1 fruit fly cellular context compared by ENCODE assay signal in the genomic region with DNA sequence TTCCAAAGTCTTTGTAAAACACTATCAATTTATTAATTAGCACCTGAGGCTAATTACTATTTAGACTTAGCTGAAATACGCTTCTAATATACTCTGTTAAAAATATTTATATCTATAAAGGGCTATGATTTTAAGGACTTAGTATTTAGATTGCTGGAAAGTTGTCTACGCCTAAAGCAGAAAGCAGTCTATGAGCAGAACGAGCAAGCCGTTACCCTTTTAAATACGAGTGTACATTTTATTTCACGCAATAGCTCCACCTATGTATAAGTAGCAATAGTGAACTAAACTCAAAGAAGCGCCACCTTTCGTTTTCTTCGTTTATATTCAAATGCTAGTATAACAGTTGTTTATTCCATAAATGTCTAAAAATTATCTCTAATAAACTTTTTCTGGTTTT.
TF ChIP-seq lines count a peak whose summit lies in the region.

No protein-coding gene starts in this region.

TF ChIP-seq in whole organism, embryonic, 481 proteins besides CTCF, POLR2A, EP300 and RAD21 (continued from another document):
- no peak for TF ChIP-seq CG9609 (GFP tag; optimal IDR thresholded peaks at IDR 0.05; lab: Kevin White, UChicago)
- no peak for TF ChIP-seq pb (GFP tag; optimal IDR thresholded peaks at IDR 0.05; lab: Kevin White, UChicago)
- no peak for TF ChIP-seq fd96Cb (tag; optimal IDR thresholded peaks at IDR 0.05; lab: Kevin White, UChicago)
- TF ChIP-seq sim (GFP tag; IDR thresholded peaks at IDR 0.05; lab: Robert Waterston, UW): no peak
- peak; percentile 24 for TF ChIP-seq Rfx (GFP tag; IDR thresholded peaks at IDR 0.05; lab: Robert Waterston, UW)
- TF ChIP-seq CG1602 (GFP tag; optimal IDR thresholded peaks at IDR 0.05; lab: Kevin White, UChicago): no peak
- no peak for TF ChIP-seq CG13287 (GFP tag; IDR thresholded peaks at IDR 0.05; lab: Robert Waterston, UW; ENCODE audit: partially characterized antibody)
- TF ChIP-seq unpg (GFP tag; optimal IDR thresholded peaks at IDR 0.05; lab: Kevin White, UChicago): peak; percentile 29
- peak; percentile 22 for TF ChIP-seq CG1603 (tag; optimal IDR thresholded peaks at IDR 0.05; lab: Kevin White, UChicago)
- TF ChIP-seq CG18262 (tag; optimal IDR thresholded peaks at IDR 0.05; lab: Kevin White, UChicago): peak; percentile 30
- TF ChIP-seq ranshi (GFP tag; IDR thresholded peaks at IDR 0.05; lab: Robert Waterston, UW): no peak
- TF ChIP-seq ATbp (GFP tag; optimal IDR thresholded peaks at IDR 0.05; lab: Kevin White, UChicago): no peak
- no peak for TF ChIP-seq p53 (GFP tag; optimal IDR thresholded peaks at IDR 0.05; lab: Kevin White, UChicago)
- TF ChIP-seq ems (GFP tag; optimal IDR thresholded peaks at IDR 0.05; lab: Kevin White, UChicago): no peak
- TF ChIP-seq jigr1 (GFP tag; IDR thresholded peaks at IDR 0.05; lab: Robert Waterston, UW): no peak
- no peak for TF ChIP-seq exex (tag; optimal IDR thresholded peaks at IDR 0.05; lab: Kevin White, UChicago)
- peak; percentile 3 for TF ChIP-seq CG3847 (GFP tag; IDR thresholded peaks at IDR 0.05; lab: Robert Waterston, UW)
- no peak for TF ChIP-seq gcm2 (GFP tag; optimal IDR thresholded peaks at IDR 0.05; lab: Kevin White, UChicago)
- no peak for TF ChIP-seq CG2712 (tag; optimal IDR thresholded peaks at IDR 0.05; lab: Kevin White, UChicago)
- peak; percentile 1 for TF ChIP-seq CG9727 (GFP tag; optimal IDR thresholded peaks at IDR 0.05; lab: Kevin White, UChicago)
- no peak for TF ChIP-seq CG4617 (GFP tag; optimal IDR thresholded peaks at IDR 0.05; lab: Kevin White, UChicago; ENCODE audit: borderline replicate concordance)
- no peak for TF ChIP-seq usp (GFP tag; optimal IDR thresholded peaks at IDR 0.05; lab: Kevin White, UChicago)
- TF ChIP-seq Meics (GFP tag; optimal IDR thresholded peaks at IDR 0.05; lab: Kevin White, UChicago): no peak
- no peak for TF ChIP-seq HHEX (GFP tag; optimal IDR thresholded peaks at IDR 0.05; lab: Kevin White, UChicago)
- TF ChIP-seq CG14965 (GFP tag; optimal IDR thresholded peaks at IDR 0.05; lab: Kevin White, UChicago; ENCODE audit: borderline replicate concordance): peak; percentile 96
- no peak for TF ChIP-seq CG7357 (GFP tag; IDR thresholded peaks at IDR 0.05; lab: Robert Waterston, UW)
- no peak for TF ChIP-seq phol (tag; optimal IDR thresholded peaks at IDR 0.05; lab: Kevin White, UChicago)
- no peak for TF ChIP-seq Ssrp (tag; optimal IDR thresholded peaks at IDR 0.05; lab: Kevin White, UChicago)
- no peak for TF ChIP-seq az2 (GFP tag; optimal IDR thresholded peaks at IDR 0.05; lab: Kevin White, UChicago)
- no peak for TF ChIP-seq CG18011 (GFP tag; optimal IDR thresholded peaks at IDR 0.05; lab: Kevin White, UChicago)
- no peak for TF ChIP-seq tna (GFP tag; IDR thresholded peaks at IDR 0.05; lab: Robert Waterston, UW; ENCODE audit: partially characterized antibody)
- TF ChIP-seq lov (optimal IDR thresholded peaks at IDR 0.05; lab: Kevin White, UChicago): no peak
- TF ChIP-seq lov (GFP tag; IDR thresholded peaks at IDR 0.05; lab: Robert Waterston, UW): 0 out of 3 replicates have a peak, but pooled peaks have one; percentile 24
- TF ChIP-seq prd (optimal IDR thresholded peaks at IDR 0.05; lab: Kevin White, UChicago): peak in 1 of 2 experiments; percentile 92
- TF ChIP-seq prd (GFP tag; IDR thresholded peaks at IDR 0.05; lab: Robert Waterston, UW): no peak; the same call in 2 of the 3 replicates
- no peak for TF ChIP-seq en (GFP tag; optimal IDR thresholded peaks at IDR 0.05; lab: Kevin White, UChicago)
- no peak for TF ChIP-seq CG6654 (GFP tag; optimal IDR thresholded peaks at IDR 0.05; lab: Kevin White, UChicago)
- peak; percentile 17 for TF ChIP-seq Lhr (GFP tag; optimal IDR thresholded peaks at IDR 0.05; lab: Kevin White, UChicago)
- no peak for TF ChIP-seq CG12155 (GFP tag; optimal IDR thresholded peaks at IDR 0.05; lab: Kevin White, UChicago)
- no peak for TF ChIP-seq dmrt99B (tag; optimal IDR thresholded peaks at IDR 0.05; lab: Kevin White, UChicago)
- TF ChIP-seq CG13424 (tag; optimal IDR thresholded peaks at IDR 0.05; lab: Kevin White, UChicago): peak; percentile 3
- TF ChIP-seq Blimp-1 (GFP tag; optimal IDR thresholded peaks at IDR 0.05; lab: Kevin White, UChicago): no peak
- peak; percentile 3; the same call in 1 of the 2 replicates for TF ChIP-seq CG32532 (GFP tag; IDR thresholded peaks at IDR 0.05; lab: Robert Waterston, UW)
- TF ChIP-seq hth (optimal IDR thresholded peaks at IDR 0.05; lab: Kevin White, UChicago): no peak
- TF ChIP-seq crol (GFP tag; IDR thresholded peaks at IDR 0.05; lab: Robert Waterston, UW): no peak
- TF ChIP-seq Fer3 (tag; optimal IDR thresholded peaks at IDR 0.05; lab: Kevin White, UChicago): no peak
- peak; percentile 69 for TF ChIP-seq ci (GFP tag; IDR thresholded peaks at IDR 0.05; lab: Robert Waterston, UW)
- TF ChIP-seq CG2199 (GFP tag; IDR thresholded peaks at IDR 0.05; lab: Robert Waterston, UW): no peak
- no peak for TF ChIP-seq CG4282 (GFP tag; optimal IDR thresholded peaks at IDR 0.05; lab: Kevin White, UChicago)
- TF ChIP-seq chm (GFP tag; IDR thresholded peaks at IDR 0.05; lab: Robert Waterston, UW): no peak
- TF ChIP-seq bcd (GFP tag; optimal IDR thresholded peaks at IDR 0.05; lab: Kevin White, UChicago): no peak
- TF ChIP-seq PHDP (tag; optimal IDR thresholded peaks at IDR 0.05; lab: Kevin White, UChicago): peak; percentile 30
- peak in 1 of 2 experiments; percentile 67 for TF ChIP-seq eve (GFP tag; optimal IDR thresholded peaks at IDR 0.05; lab: Kevin White, UChicago)
- TF ChIP-seq bbx (GFP tag; IDR thresholded peaks at IDR 0.05; lab: Robert Waterston, UW; ENCODE audit: partially characterized antibody): no peak
- TF ChIP-seq Xrp1 (GFP tag; IDR thresholded peaks at IDR 0.05; lab: Robert Waterston, UW): peak; percentile 9; the same call in 1 of the 2 replicates
- no peak for TF ChIP-seq CG5953 (GFP tag; IDR thresholded peaks at IDR 0.05; lab: Robert Waterston, UW)
- TF ChIP-seq CG14667 (GFP tag; IDR thresholded peaks at IDR 0.05; lab: Robert Waterston, UW): no peak
- TF ChIP-seq ap (GFP tag; IDR thresholded peaks at IDR 0.05; lab: Robert Waterston, UW): 0 out of 2 replicates have a peak, but pooled peaks have one; percentile 16
- TF ChIP-seq CG2889 (GFP tag; IDR thresholded peaks at IDR 0.05; lab: Robert Waterston, UW): no peak
- no peak for TF ChIP-seq lilli (GFP tag; optimal IDR thresholded peaks at IDR 0.05; lab: Kevin White, UChicago)
- peak; percentile 6; the same call in 1 of the 2 replicates for TF ChIP-seq Ptx1 (GFP tag; IDR thresholded peaks at IDR 0.05; lab: Robert Waterston, UW)
- no peak for TF ChIP-seq CG15073 (GFP tag; optimal IDR thresholded peaks at IDR 0.05; lab: Kevin White, UChicago)
- TF ChIP-seq Dek (tag; optimal IDR thresholded peaks at IDR 0.05; lab: Kevin White, UChicago): no peak
- peak; percentile 2 for TF ChIP-seq CG10267 (tag; optimal IDR thresholded peaks at IDR 0.05; lab: Kevin White, UChicago)
- TF ChIP-seq CG15514 (GFP tag; optimal IDR thresholded peaks at IDR 0.05; lab: Kevin White, UChicago): no peak
- TF ChIP-seq dmrt11E (tag; optimal IDR thresholded peaks at IDR 0.05; lab: Kevin White, UChicago): no peak
- TF ChIP-seq CG32772 (GFP tag; IDR thresholded peaks at IDR 0.05; lab: Robert Waterston, UW): peak; percentile 26
- TF ChIP-seq CG9817 (tag; optimal IDR thresholded peaks at IDR 0.05; lab: Kevin White, UChicago): no peak
- no peak for TF ChIP-seq gsb-n (tag; optimal IDR thresholded peaks at IDR 0.05; lab: Kevin White, UChicago)
- TF ChIP-seq ase (GFP tag; IDR thresholded peaks at IDR 0.05; lab: Robert Waterston, UW): peak; percentile 4; the same call in 1 of the 3 replicates
- TF ChIP-seq chif (GFP tag; optimal IDR thresholded peaks at IDR 0.05; lab: Kevin White, UChicago): no peak
- TF ChIP-seq CG2116 (GFP tag; optimal IDR thresholded peaks at IDR 0.05; lab: Kevin White, UChicago): peak; percentile 21
- no peak for TF ChIP-seq Doc3 (GFP tag; IDR thresholded peaks at IDR 0.05; lab: Robert Waterston, UW; ENCODE audit: partially characterized antibody)
- no peak for TF ChIP-seq ken (GFP tag; IDR thresholded peaks at IDR 0.05; lab: Robert Waterston, UW)
- TF ChIP-seq inv (GFP tag; IDR thresholded peaks at IDR 0.05; lab: Robert Waterston, UW; ENCODE audit: partially characterized antibody): no peak
- 0 out of 2 replicates have a peak, but pooled peaks have one; percentile 8 for TF ChIP-seq CG31441 (GFP tag; IDR thresholded peaks at IDR 0.05; lab: Robert Waterston, UW)
- no peak for TF ChIP-seq CG7928 (GFP tag; optimal IDR thresholded peaks at IDR 0.05; lab: Kevin White, UChicago)
- TF ChIP-seq CG18476 (GFP tag; optimal IDR thresholded peaks at IDR 0.05; lab: Kevin White, UChicago): no peak
- TF ChIP-seq bigmax (GFP tag; optimal IDR thresholded peaks at IDR 0.05; lab: Kevin White, UChicago): no peak
- peak; percentile 45; the same call in 1 of the 2 replicates for TF ChIP-seq NFAT (GFP tag; IDR thresholded peaks at IDR 0.05; lab: Robert Waterston, UW)
- peak; percentile 64; the same call in 2 of the 3 replicates for TF ChIP-seq CG11456 (GFP tag; IDR thresholded peaks at IDR 0.05; lab: Robert Waterston, UW)
- no peak for TF ChIP-seq CG16813 (GFP tag; IDR thresholded peaks at IDR 0.05; lab: Robert Waterston, UW; ENCODE audit: partially characterized antibody)
- TF ChIP-seq CG14710 (tag; optimal IDR thresholded peaks at IDR 0.05; lab: Kevin White, UChicago): peak; percentile 27
- no peak for TF ChIP-seq CG5245 (GFP tag; optimal IDR thresholded peaks at IDR 0.05; lab: Kevin White, UChicago)
- no peak for TF ChIP-seq peb (GFP tag; IDR thresholded peaks at IDR 0.05; lab: Robert Waterston, UW)
- peak; percentile 33 for TF ChIP-seq CG30403 (GFP tag; optimal IDR thresholded peaks at IDR 0.05; lab: Kevin White, UChicago)
- no peak for TF ChIP-seq CG16779 (GFP tag; IDR thresholded peaks at IDR 0.05; lab: Robert Waterston, UW)
- TF ChIP-seq amos (GFP tag; IDR thresholded peaks at IDR 0.05; lab: Robert Waterston, UW; ENCODE audit: partially characterized antibody): no peak
- TF ChIP-seq nmo (GFP tag; optimal IDR thresholded peaks at IDR 0.05; lab: Kevin White, UChicago): no peak
- TF ChIP-seq GATAe (GFP tag; conservative IDR thresholded peaks at IDR 0.05; lab: Robert Waterston, UW): no peak
- TF ChIP-seq maf-S (GFP tag; optimal IDR thresholded peaks at IDR 0.05; lab: Kevin White, UChicago): no peak
- TF ChIP-seq CG8290 (GFP tag; optimal IDR thresholded peaks at IDR 0.05; lab: Kevin White, UChicago): no peak
- TF ChIP-seq CG8290 (tag; optimal IDR thresholded peaks at IDR 0.05; lab: Kevin White, UChicago): peak in 1 of 2 experiments; percentile 34
- no peak for TF ChIP-seq Dref (GFP tag; IDR thresholded peaks at IDR 0.05; lab: Robert Waterston, UW)
- TF ChIP-seq ro (GFP tag; IDR thresholded peaks at IDR 0.05; lab: Robert Waterston, UW): no peak
- no peak for TF ChIP-seq unc-4 (GFP tag; IDR thresholded peaks at IDR 0.05; lab: Robert Waterston, UW; ENCODE audit: partially characterized antibody)
- peak; percentile 10 for TF ChIP-seq CG18619 (GFP tag; optimal IDR thresholded peaks at IDR 0.05; lab: Kevin White, UChicago)
- no peak for TF ChIP-seq mam (GFP tag; optimal IDR thresholded peaks at IDR 0.05; lab: Kevin White, UChicago)
- peak; percentile 2 for TF ChIP-seq Dp (GFP tag; optimal IDR thresholded peaks at IDR 0.05; lab: Kevin White, UChicago)
- no peak for TF ChIP-seq pan (optimal IDR thresholded peaks at IDR 0.05; lab: Kevin White, UChicago)
- peak in 1 of 2 experiments; percentile 51 for TF ChIP-seq pan (GFP tag; optimal IDR thresholded peaks at IDR 0.05 in 1 of 2, IDR thresholded peaks at IDR 0.05 in 1 of 2)
- no peak for TF ChIP-seq CG11696 (GFP tag; IDR thresholded peaks at IDR 0.05; lab: Robert Waterston, UW)
- no peak for TF ChIP-seq Sox100B (GFP tag; optimal IDR thresholded peaks at IDR 0.05; lab: Kevin White, UChicago)
- 0 out of 2 replicates have a peak, but pooled peaks have one; percentile 25 for TF ChIP-seq H2.0 (GFP tag; IDR thresholded peaks at IDR 0.05; lab: Robert Waterston, UW)
- no peak for TF ChIP-seq CG17802 (tag; optimal IDR thresholded peaks at IDR 0.05; lab: Kevin White, UChicago)
- no peak for TF ChIP-seq Ada2b (GFP tag; IDR thresholded peaks at IDR 0.05; lab: Robert Waterston, UW)
- TF ChIP-seq E2f1 (GFP tag; IDR thresholded peaks at IDR 0.05; lab: Robert Waterston, UW): no peak
- TF ChIP-seq CG7786 (GFP tag; optimal IDR thresholded peaks at IDR 0.05; lab: Kevin White, UChicago): no peak
- TF ChIP-seq insv (GFP tag; optimal IDR thresholded peaks at IDR 0.05; lab: Kevin White, UChicago): peak in 1 of 2 experiments; percentile 23
- no peak for TF ChIP-seq CG11085 (GFP tag; IDR thresholded peaks at IDR 0.05; lab: Robert Waterston, UW)
- TF ChIP-seq D (optimal IDR thresholded peaks at IDR 0.05; lab: Kevin White, UChicago): no peak
- TF ChIP-seq D (GFP tag; optimal IDR thresholded peaks at IDR 0.05; lab: Kevin White, UChicago): no peak
- no peak for TF ChIP-seq gce (GFP tag; IDR thresholded peaks at IDR 0.05; lab: Robert Waterston, UW)
- TF ChIP-seq jing (GFP tag; optimal IDR thresholded peaks at IDR 0.05; lab: Kevin White, UChicago): no peak
- TF ChIP-seq TFAM (GFP tag; optimal IDR thresholded peaks at IDR 0.05; lab: Kevin White, UChicago): no peak
- TF ChIP-seq Kr (GFP tag; optimal IDR thresholded peaks at IDR 0.05; lab: Kevin White, UChicago): no peak
- no peak for TF ChIP-seq CG12071 (GFP tag; optimal IDR thresholded peaks at IDR 0.05; lab: Kevin White, UChicago)
- peak; percentile 46 for TF ChIP-seq pita (GFP tag; optimal IDR thresholded peaks at IDR 0.05; lab: Kevin White, UChicago)
- no peak for TF ChIP-seq CG14014 (GFP tag; IDR thresholded peaks at IDR 0.05; lab: Robert Waterston, UW)
- TF ChIP-seq sug (tag; optimal IDR thresholded peaks at IDR 0.05; lab: Kevin White, UChicago): no peak
- peak; percentile 11 for TF ChIP-seq CG11247 (GFP tag; IDR thresholded peaks at IDR 0.05; lab: Robert Waterston, UW)
- no peak for TF ChIP-seq z (GFP tag; IDR thresholded peaks at IDR 0.05; lab: Robert Waterston, UW)
- peak; percentile 6 for TF ChIP-seq MTF-1 (GFP tag; optimal IDR thresholded peaks at IDR 0.05; lab: Kevin White, UChicago; ENCODE audit: borderline replicate concordance)
- TF ChIP-seq Camta (GFP tag; optimal IDR thresholded peaks at IDR 0.05; lab: Kevin White, UChicago): no peak
- TF ChIP-seq zen (tag; optimal IDR thresholded peaks at IDR 0.05; lab: Kevin White, UChicago): no peak
TF ChIP-seq in whole organism, embryonic: peak in this region for 45.
